Worm (Caenorhabditis elegans): Measurements from ENCODE around the gene delm-1.

ce11 chrIV:9100835-9101234 is 34.4 kb downstream of the delm-1 start:
- TF ChIP-seq flt-1 (GFP tag; IDR thresholded peaks at IDR 0.05) (no peak), med-1 (GFP tag; optimal IDR thresholded peaks at IDR 0.05; ENCODE audit: insufficient read depth) (no peak), ztf-23 (GFP tag; IDR thresholded peaks at IDR 0.05) (no peak), tab-1 (GFP tag; IDR thresholded peaks at IDR 0.05) (no peak), T22C8.4 (GFP tag; IDR thresholded peaks at IDR 0.05) (no peak), klf-2 (GFP tag; conservative IDR thresholded peaks at IDR 0.05) (no peak), cog-1 (tag; optimal IDR thresholded peaks at IDR 0.05) (no peak)
